Worm (Caenorhabditis elegans) whole organism, L1 larva: ENCODE data around the gene cpna-1.

Experiments used
- mdl-1 ChIP-seq, 2 experiments: fragments of 150-350 bp; optimal IDR thresholded peaks; 2 replicates each; lab custom pipeline; 2014 to 2017; ENCODE audit warnings: missing biosample characterization in 2 of 2, missing genetic modification characterization in 2 of 2, inconsistent platforms in 1 of 2
- nhr-237 ChIP-seq: fragments of 150-350 bp; optimal IDR thresholded peaks from 2 replicates; lab custom pipeline; 2014; ENCODE audit warnings: missing biosample characterization, missing genetic modification characterization

- TF ChIP-seq nhr-237 (tag; lab: Kevin White, UChicago), result no peak
- TF ChIP-seq mdl-1 (tag; optimal IDR thresholded peaks at IDR 0.05; lab: Kevin White, UChicago), result no peak
Measured at ce11 chrII:4152864-4153263, 33.6 kb upstream of the cpna-1 start.
